Worm (Caenorhabditis elegans) whole organism, mixed stage, embryonic: Measurements from ENCODE around the gene srh-17.
A peak's percentile ranks its signal among the peaks of the same experiment; 100 is the strongest.

Experiments used
- ces-1 ChIP-seq: fragments of 150-350 bp; optimal IDR thresholded peaks from 2 replicates; lab custom pipeline; 2014; ENCODE audit warnings: missing biosample characterization, missing genetic modification reagents, missing genetic modification characterization
- cnd-1 ChIP-seq: fragments of 200-800 bp; sonication (Bioruptor generic); optimal IDR thresholded peaks from 2 replicates; lab custom pipeline; 2018; ENCODE audit warnings: mild to moderate bottlenecking, missing genetic modification characterization, missing compliant biosample characterization
- hlh-1 ChIP-seq: fragments of 150-350 bp; optimal IDR thresholded peaks from 2 replicates; lab custom pipeline; 2014; ENCODE audit warnings: missing biosample characterization, missing genetic modification reagents, missing genetic modification characterization
- lin-13 ChIP-seq: fragments of 150-350 bp; optimal IDR thresholded peaks from 2 replicates; lab custom pipeline; 2014; ENCODE audit warnings: missing biosample characterization, missing genetic modification characterization
- lsy-2 ChIP-seq: fragments of 150-350 bp; optimal IDR thresholded peaks from 2 replicates; lab custom pipeline; 2014; ENCODE audit warnings: missing biosample characterization, missing genetic modification characterization
- mab-5 ChIP-seq: fragments of 150-350 bp; optimal IDR thresholded peaks from 2 replicates; lab custom pipeline; 2014; ENCODE audit warnings: missing biosample characterization, missing genetic modification characterization
- mls-2 ChIP-seq: sonication (generic microtip); optimal IDR thresholded peaks from 2 replicates; lab custom pipeline; 2016; ENCODE audit warnings: mild to moderate bottlenecking, missing genetic modification characterization, moderate library complexity, missing compliant biosample characterization
- nhr-237 ChIP-seq: fragments of 150-350 bp; optimal IDR thresholded peaks from 2 replicates; lab custom pipeline; 2014; ENCODE audit warnings: missing biosample characterization, missing genetic modification characterization
- nhr-28 ChIP-seq: fragments of 150-350 bp; optimal IDR thresholded peaks from 2 replicates; lab custom pipeline; 2014; ENCODE audit warnings: missing biosample characterization, missing genetic modification characterization
- pha-4 ChIP-seq: fragments of 150-350 bp; optimal IDR thresholded peaks from 2 replicates; lab custom pipeline; 2018; ENCODE audit warnings: missing biosample characterization, missing genetic modification reagents, missing genetic modification characterization
- snpc-4 ChIP-seq: fragments of 150-350 bp; optimal IDR thresholded peaks from 2 replicates; lab custom pipeline; 2014; ENCODE audit warnings: missing biosample characterization, missing genetic modification characterization
- unc-39 ChIP-seq: fragments of 150-350 bp; optimal IDR thresholded peaks from 2 replicates; lab custom pipeline; 2014; ENCODE audit warnings: missing biosample characterization, missing genetic modification characterization
- unc-62 ChIP-seq: fragments of 150-350 bp; optimal IDR thresholded peaks from 2 replicates; lab custom pipeline; 2014; ENCODE audit warnings: missing biosample characterization, missing genetic modification reagents, missing genetic modification characterization

- TF ChIP-seq cnd-1 (no peak), unc-62 (no peak), pha-4 (no peak), lin-13 (tag; lab: Kevin White, UChicago) (no peak), hlh-1 (tag; lab: Kevin White, UChicago) (no peak), lsy-2 (peak; percentile 98), snpc-4 (tag; lab: Kevin White, UChicago) (no peak), unc-39 (tag; lab: Kevin White, UChicago) (no peak), mab-5 (tag; lab: Kevin White, UChicago) (no peak), nhr-28 (tag; lab: Kevin White, UChicago) (no peak), nhr-237 (tag; lab: Kevin White, UChicago) (peak; percentile 4), ces-1 (no peak), mls-2 (tag; lab: Kevin White, UChicago) (no peak)
These were observed 48.9 kb upstream of the srh-17 start, which contains the start of the genes R11H6.5 and ccnk-1 for ce11 chrV:14612168-14612567.
